Worm (Caenorhabditis elegans) whole organism, L3 larva: Measurements from ENCODE around the gene Y54E2A.10.

Experiments used
- ZK546.5 ChIP-seq: sonication (generic microtip); optimal IDR thresholded peaks from 2 replicates; lab custom pipeline; 2017; ENCODE audit warnings: missing biosample characterization, missing genetic modification characterization
- aly-2 ChIP-seq: fragments of 150-350 bp; optimal IDR thresholded peaks from 2 replicates; lab custom pipeline; 2014; ENCODE audit warnings: missing biosample characterization, missing genetic modification characterization
- ama-1 ChIP-seq: fragments of 150-350 bp; optimal IDR thresholded peaks from 2 replicates; lab custom pipeline; 2018
- ceh-28 ChIP-seq: fragments of 150-350 bp; optimal IDR thresholded peaks from 2 replicates; lab custom pipeline; 2014; ENCODE audit warnings: missing biosample characterization, missing genetic modification reagents, missing genetic modification characterization
- ceh-82 ChIP-seq: fragments of 150-350 bp; optimal IDR thresholded peaks from 2 replicates; lab custom pipeline; 2014; ENCODE audit warnings: missing biosample characterization, missing genetic modification characterization
- ceh-9 ChIP-seq: sonication (generic microtip); optimal IDR thresholded peaks from 2 replicates; lab custom pipeline; 2018; ENCODE audit warnings: missing biosample characterization, missing genetic modification characterization
- daf-12 ChIP-seq: fragments of 150-350 bp; optimal IDR thresholded peaks from 2 replicates; lab custom pipeline; 2014; ENCODE audit warnings: missing biosample characterization, missing genetic modification reagents, missing genetic modification characterization
- egl-27 ChIP-seq: sonication (generic microtip); optimal IDR thresholded peaks from 4 replicates; lab custom pipeline; 2017; ENCODE audit warnings: missing biosample characterization, missing genetic modification reagents, missing genetic modification characterization
- egl-5 ChIP-seq: fragments of 150-350 bp; optimal IDR thresholded peaks from 2 replicates; lab custom pipeline; 2017; ENCODE audit warnings: missing biosample characterization, missing genetic modification reagents, missing genetic modification characterization, inconsistent platforms
- elt-1 ChIP-seq: fragments of 150-350 bp; optimal IDR thresholded peaks from 2 replicates; lab custom pipeline; 2014; ENCODE audit warnings: missing biosample characterization, missing genetic modification characterization
- elt-2 ChIP-seq: sonication (generic microtip); optimal IDR thresholded peaks from 2 replicates; lab custom pipeline; 2016; ENCODE audit warnings: missing genetic modification reagents, mild to moderate bottlenecking, missing genetic modification characterization, missing compliant biosample characterization
- elt-3 ChIP-seq, 3 experiments: fragments of 150-350 bp in 1 of 3; sonication (generic microtip) in 2 of 3; optimal IDR thresholded peaks; 2 replicates in 2 of 3; 4 replicates in 1 of 3; lab custom pipeline; 2014 to 2017; ENCODE audit warnings: missing biosample characterization in 3 of 3, missing genetic modification characterization in 3 of 3
- eor-1 ChIP-seq, 2 experiments: fragments of 150-350 bp; optimal IDR thresholded peaks; 2 replicates each; lab custom pipeline; 2014 to 2018; ENCODE audit warnings: missing biosample characterization in 2 of 2, missing genetic modification characterization in 2 of 2
- fkh-10 ChIP-seq: sonication (generic microtip); optimal IDR thresholded peaks from 2 replicates; lab custom pipeline; 2017; ENCODE audit warnings: missing biosample characterization, missing genetic modification reagents, missing genetic modification characterization
- fos-1 ChIP-seq: fragments of 150-350 bp; optimal IDR thresholded peaks from 2 replicates; lab custom pipeline; 2014; ENCODE audit warnings: missing biosample characterization, missing genetic modification characterization
- hmg-11 ChIP-seq: sonication (generic microtip); optimal IDR thresholded peaks from 2 replicates; lab custom pipeline; 2016; ENCODE audit warnings: missing genetic modification characterization, missing compliant biosample characterization
- jun-1 ChIP-seq: fragments of 150-350 bp; optimal IDR thresholded peaks from 2 replicates; lab custom pipeline; 2014; ENCODE audit warnings: missing biosample characterization, missing genetic modification reagents, missing genetic modification characterization
- lin-15B ChIP-seq: fragments of 150-350 bp; optimal IDR thresholded peaks from 2 replicates; lab custom pipeline; 2014; ENCODE audit warnings: missing biosample characterization, missing genetic modification characterization
- lin-39 ChIP-seq: fragments of 150-350 bp; optimal IDR thresholded peaks from 2 replicates; lab custom pipeline; 2018; ENCODE audit warnings: missing biosample characterization, missing genetic modification reagents, missing genetic modification characterization
- lsy-12 ChIP-seq: sonication (generic microtip); optimal IDR thresholded peaks from 2 replicates; lab custom pipeline; 2016; ENCODE audit warnings: mild to moderate bottlenecking, missing genetic modification characterization, missing compliant biosample characterization
- mml-1 ChIP-seq: fragments of 150-350 bp; sonication (generic microtip); optimal IDR thresholded peaks from 3 replicates; lab custom pipeline; 2014; ENCODE audit warnings: missing biosample characterization, missing genetic modification characterization
- nfya-1 ChIP-seq: sonication (generic microtip); optimal IDR thresholded peaks from 2 replicates; lab custom pipeline; 2017; ENCODE audit warnings: missing genetic modification characterization, mild to moderate bottlenecking, missing compliant biosample characterization, antibody characterized with exemption, moderate library complexity; ENCODE audit not compliant: insufficient read depth
- nhr-11 ChIP-seq: fragments of 150-350 bp; optimal IDR thresholded peaks from 2 replicates; lab custom pipeline; 2014; ENCODE audit warnings: missing biosample characterization, missing genetic modification characterization
- nhr-12 ChIP-seq: fragments of 150-350 bp; optimal IDR thresholded peaks from 2 replicates; lab custom pipeline; 2014; ENCODE audit warnings: missing biosample characterization, missing genetic modification characterization
- nhr-23 ChIP-seq: fragments of 150-350 bp; optimal IDR thresholded peaks from 2 replicates; lab custom pipeline; 2014; ENCODE audit warnings: missing biosample characterization, missing genetic modification reagents, missing genetic modification characterization
- nhr-25 ChIP-seq: sonication (generic microtip); optimal IDR thresholded peaks from 2 replicates; lab custom pipeline; 2017; ENCODE audit warnings: missing biosample characterization, missing genetic modification characterization
- nhr-28 ChIP-seq: fragments of 150-350 bp; optimal IDR thresholded peaks from 2 replicates; lab custom pipeline; 2014; ENCODE audit warnings: missing biosample characterization, missing genetic modification characterization
- nhr-43 ChIP-seq: sonication (generic microtip); optimal IDR thresholded peaks from 2 replicates; lab custom pipeline; 2016; ENCODE audit warnings: mild to moderate bottlenecking, missing genetic modification characterization, missing compliant biosample characterization; ENCODE audit not compliant: poor library complexity, severe bottlenecking
- nhr-67 ChIP-seq: fragments of 150-350 bp; optimal IDR thresholded peaks from 2 replicates; lab custom pipeline; 2014; ENCODE audit warnings: missing biosample characterization, missing genetic modification characterization
- nhr-77 ChIP-seq: fragments of 150-350 bp; optimal IDR thresholded peaks from 2 replicates; lab custom pipeline; 2014; ENCODE audit warnings: missing biosample characterization, missing genetic modification characterization
- pha-4 ChIP-seq: fragments of 150-350 bp; optimal IDR thresholded peaks from 2 replicates; lab custom pipeline; 2014; ENCODE audit warnings: missing biosample characterization, missing genetic modification reagents, missing genetic modification characterization
- pqm-1 ChIP-seq: fragments of 150-350 bp; optimal IDR thresholded peaks from 2 replicates; lab custom pipeline; 2017; ENCODE audit warnings: missing biosample characterization, missing genetic modification characterization, inconsistent platforms
- sea-2 ChIP-seq: fragments of 150-350 bp; sonication (generic microtip); optimal IDR thresholded peaks from 4 replicates; lab custom pipeline; 2014; ENCODE audit warnings: missing biosample characterization, missing genetic modification reagents, missing genetic modification characterization
- skn-1 ChIP-seq: fragments of 150-350 bp; optimal IDR thresholded peaks from 2 replicates; lab custom pipeline; 2014; ENCODE audit warnings: missing biosample characterization, missing genetic modification characterization
- snpc-4 ChIP-seq: fragments of 150-350 bp; optimal IDR thresholded peaks from 2 replicates; lab custom pipeline; 2014; ENCODE audit warnings: missing biosample characterization, missing genetic modification characterization
- tbx-2 ChIP-seq: sonication (generic microtip); optimal IDR thresholded peaks from 2 replicates; lab custom pipeline; 2016; ENCODE audit warnings: mild to moderate bottlenecking, missing genetic modification characterization, missing compliant biosample characterization
- unc-39 ChIP-seq: sonication (generic microtip); optimal IDR thresholded peaks from 4 replicates; lab custom pipeline; 2017; ENCODE audit warnings: missing biosample characterization, missing genetic modification characterization
- unc-62 ChIP-seq: fragments of 150-350 bp; sonication (generic microtip); optimal IDR thresholded peaks from 4 replicates; lab custom pipeline; 2014; ENCODE audit warnings: missing biosample characterization, missing genetic modification reagents, missing genetic modification characterization
- zag-1 ChIP-seq: fragments of 150-350 bp; optimal IDR thresholded peaks from 2 replicates; lab custom pipeline; 2014; ENCODE audit warnings: missing biosample characterization, missing genetic modification characterization
- ztf-11 ChIP-seq: fragments of 150-350 bp; optimal IDR thresholded peaks from 2 replicates; lab custom pipeline; 2014; ENCODE audit warnings: missing biosample characterization, missing genetic modification characterization

Y54E2A.10 gene

ce11 chrII:14794935-14795454 is 4.1 kb downstream of the Y54E2A.10 start, which contains the start of gene eif-3.B (continued):
- TF ChIP-seq elt-3 (tag; optimal IDR thresholded peaks at IDR 0.05; lab: Kevin White, UChicago) (no peak), unc-62 (GFP tag; lab: Kevin White, UChicago) (no peak), hmg-11 (peak; percentile 62), elt-2 (tag; lab: Kevin White, UChicago) (peak; percentile 60), ceh-9 (no peak), nfya-1 (tag; lab: Kevin White, UChicago) (peak; percentile 94), nhr-67 (tag; lab: Kevin White, UChicago) (no peak), tbx-2 (tag; lab: Kevin White, UChicago) (peak; percentile 59), zag-1 (tag; lab: Kevin White, UChicago) (no peak), nhr-25 (peak; percentile 86), elt-1 (no peak), fkh-10 (GFP tag; lab: Kevin White, UChicago) (peak; percentile 55), pqm-1 (tag; lab: Kevin White, UChicago) (peak; percentile 14), sea-2 (GFP tag; lab: Kevin White, UChicago) (no peak), nhr-11 (no peak), ztf-11 (tag; lab: Kevin White, UChicago) (no peak), aly-2 (tag; lab: Kevin White, UChicago) (no peak), mml-1 (tag; lab: Kevin White, UChicago) (no peak), lin-39 (tag; lab: Kevin White, UChicago) (peak; percentile 83), fos-1 (tag; lab: Kevin White, UChicago) (no peak)

- TF ChIP-seq hmg-11 (peak; percentile 29), nhr-23 (tag; lab: Kevin White, UChicago) (peak; percentile 8), ztf-11 (tag; lab: Kevin White, UChicago) (no peak), sea-2 (GFP tag; lab: Kevin White, UChicago) (no peak), ceh-82 (tag; lab: Kevin White, UChicago) (no peak), elt-2 (tag; lab: Kevin White, UChicago) (peak; percentile 8), ceh-28 (no peak), ZK546.5 (no peak), nfya-1 (tag; lab: Kevin White, UChicago) (peak; percentile 15), skn-1 (peak; percentile 24), nhr-43 (tag; lab: Kevin White, UChicago) (peak; percentile 10), nhr-77 (tag; lab: Kevin White, UChicago) (peak; percentile 32), pqm-1 (tag; lab: Kevin White, UChicago) (peak; percentile 4), egl-5 (no peak), snpc-4 (peak; percentile 40), pha-4 (tag; lab: Kevin White, UChicago) (peak; percentile 57)
These were observed 7.2 kb downstream of the Y54E2A.10 start, which contains the start of gene tbc-20 for ce11 chrII:14798047-14798522. TSS of gene tbc-20 (plus strand) at chrII:14798472.

ce11 chrII:14799367-14799766 is 8.5 kb downstream of the Y54E2A.10 start:
- TF ChIP-seq snpc-4 (no peak), fkh-10 (GFP tag; lab: Kevin White, UChicago) (no peak), pha-4 (tag; lab: Kevin White, UChicago) (no peak)
- TF ChIP-seq, all 47 proteins: peak for 0

ce11 chrII:14801086-14801531 is 10.3 kb downstream of the Y54E2A.10 start:
- TF ChIP-seq tbx-2 (tag; lab: Kevin White, UChicago) (peak; percentile 46), eor-1 (tag; optimal IDR thresholded peaks at IDR 0.05; lab: Kevin White, UChicago) (no peak), ceh-9 (no peak), nhr-77 (tag; lab: Kevin White, UChicago) (no peak), lin-15B (tag; lab: Kevin White, UChicago) (peak; percentile 37), nfya-1 (tag; lab: Kevin White, UChicago) (peak; percentile 48), ztf-11 (tag; lab: Kevin White, UChicago) (no peak), nhr-12 (tag; lab: Kevin White, UChicago) (no peak), ama-1 (peak; percentile 45), fos-1 (tag; lab: Kevin White, UChicago) (no peak), unc-62 (GFP tag; lab: Kevin White, UChicago) (no peak), nhr-43 (tag; lab: Kevin White, UChicago) (peak; percentile 41), egl-5 (no peak), ceh-28 (no peak), nhr-67 (tag; lab: Kevin White, UChicago) (no peak), ZK546.5 (no peak), daf-12 (tag; lab: Kevin White, UChicago) (no peak), hmg-11 (peak; percentile 75), unc-39 (tag; lab: Kevin White, UChicago) (no peak), snpc-4 (peak; percentile 98), pha-4 (tag; lab: Kevin White, UChicago) (no peak), nhr-25 (no peak), lsy-12 (peak; percentile 51), skn-1 (no peak), sea-2 (GFP tag; lab: Kevin White, UChicago) (no peak), lin-39 (tag; lab: Kevin White, UChicago) (peak; percentile 65), egl-27 (tag; lab: Kevin White, UChicago) (no peak), jun-1 (tag; lab: Kevin White, UChicago) (no peak), elt-2 (tag; lab: Kevin White, UChicago) (peak; percentile 6), elt-3 (tag; optimal IDR thresholded peaks at IDR 0.05; lab: Kevin White, UChicago) (no peak), nhr-28 (tag; lab: Kevin White, UChicago) (no peak), fkh-10 (GFP tag; lab: Kevin White, UChicago) (no peak)
- TF ChIP-seq, all 47 proteins: peak for 10
